Fruit fly (Drosophila melanogaster): ENCODE measurements around the gene Gug.

- TF ChIP-seq MBD-R2 (GFP tag; IDR thresholded peaks at IDR 0.05) (no peak), Opbp (GFP tag; IDR thresholded peaks at IDR 0.05; ENCODE audit: partially characterized antibody) (no peak), CG8359 (GFP tag; optimal IDR thresholded peaks at IDR 0.05; ENCODE audit: borderline replicate concordance) (no peak), pho (GFP tag; optimal IDR thresholded peaks at IDR 0.05) (no peak), Nf-YC (tag; optimal IDR thresholded peaks at IDR 0.05) (no peak), org-1 (GFP tag; optimal IDR thresholded peaks at IDR 0.05) (no peak), aop (GFP tag; IDR thresholded peaks at IDR 0.05) (no peak), B-H1 (GFP tag; IDR thresholded peaks at IDR 0.05) (no peak), H15 (GFP tag; IDR thresholded peaks at IDR 0.05) (no peak), CG13287 (GFP tag; IDR thresholded peaks at IDR 0.05; ENCODE audit: partially characterized antibody) (no peak)
These were observed 27.7 kb upstream of the Gug start, which contains the start of gene CG32354 for dm6 chr3L:8421808-8422586.

Data from whole organism, embryonic.